Fruit fly (Drosophila melanogaster) whole organism, wandering third instar larva: ENCODE data around the gene CG4613.

Source experiments
- Dfd ChIP-seq: fragments of >200 bp; optimal IDR thresholded peaks from 2 replicates; lab custom pipeline; 2017; ENCODE audit warnings: missing biosample characterization, missing genetic modification characterization
- Hr83 ChIP-seq: fragments of 200-300 bp; sonication (Bioruptor generic); optimal IDR thresholded peaks from 2 replicates; lab custom pipeline; 2016; ENCODE audit warnings: missing biosample characterization, mild to moderate bottlenecking, missing genetic modification characterization, moderate library complexity; ENCODE audit not compliant: poor library complexity, severe bottlenecking
- Jra ChIP-seq: sonication (Bioruptor generic); optimal IDR thresholded peaks from 2 replicates; lab custom pipeline; 2016; ENCODE audit warnings: missing biosample characterization, missing genetic modification characterization
- Myc ChIP-seq: fragments of >200 bp; optimal IDR thresholded peaks from 2 replicates; lab custom pipeline; 2017
- OdsH ChIP-seq: fragments of 200-800 bp; sonication (Bioruptor generic); optimal IDR thresholded peaks from 2 replicates; lab custom pipeline; 2016; ENCODE audit warnings: missing biosample characterization, mild to moderate bottlenecking, missing genetic modification characterization
- br ChIP-seq: fragments of 200-800 bp; sonication (Bioruptor generic); optimal IDR thresholded peaks from 2 replicates; lab custom pipeline; 2016; ENCODE audit warnings: missing biosample characterization, missing genetic modification characterization
- jim ChIP-seq: fragments of 175-275, 200-325 bp; sonication (Bioruptor generic); optimal IDR thresholded peaks from 2 replicates; lab custom pipeline; 2016; ENCODE audit warnings: missing biosample characterization, mild to moderate bottlenecking, missing genetic modification characterization
- lola ChIP-seq: fragments of >200 bp; optimal IDR thresholded peaks from 2 replicates; lab custom pipeline; 2017; ENCODE audit warnings: missing biosample characterization, missing genetic modification characterization
- pan ChIP-seq: fragments of >200 bp; optimal IDR thresholded peaks from 2 replicates; lab custom pipeline; 2017
- psq ChIP-seq: fragments of 200-800 bp; sonication (Bioruptor generic); optimal IDR thresholded peaks from 3 replicates; lab custom pipeline; 2017; ENCODE audit warnings: missing biosample characterization, mild to moderate bottlenecking, missing genetic modification characterization, moderate library complexity
- sv ChIP-seq: fragments of 200-800 bp; sonication (Bioruptor generic); optimal IDR thresholded peaks from 3 replicates; lab custom pipeline; 2016; ENCODE audit warnings: missing biosample characterization, missing genetic modification characterization
- usp ChIP-seq: fragments of >200 bp; optimal IDR thresholded peaks from 2 replicates; lab custom pipeline; 2017; ENCODE audit warnings: missing biosample characterization, missing genetic modification characterization

DNA sequence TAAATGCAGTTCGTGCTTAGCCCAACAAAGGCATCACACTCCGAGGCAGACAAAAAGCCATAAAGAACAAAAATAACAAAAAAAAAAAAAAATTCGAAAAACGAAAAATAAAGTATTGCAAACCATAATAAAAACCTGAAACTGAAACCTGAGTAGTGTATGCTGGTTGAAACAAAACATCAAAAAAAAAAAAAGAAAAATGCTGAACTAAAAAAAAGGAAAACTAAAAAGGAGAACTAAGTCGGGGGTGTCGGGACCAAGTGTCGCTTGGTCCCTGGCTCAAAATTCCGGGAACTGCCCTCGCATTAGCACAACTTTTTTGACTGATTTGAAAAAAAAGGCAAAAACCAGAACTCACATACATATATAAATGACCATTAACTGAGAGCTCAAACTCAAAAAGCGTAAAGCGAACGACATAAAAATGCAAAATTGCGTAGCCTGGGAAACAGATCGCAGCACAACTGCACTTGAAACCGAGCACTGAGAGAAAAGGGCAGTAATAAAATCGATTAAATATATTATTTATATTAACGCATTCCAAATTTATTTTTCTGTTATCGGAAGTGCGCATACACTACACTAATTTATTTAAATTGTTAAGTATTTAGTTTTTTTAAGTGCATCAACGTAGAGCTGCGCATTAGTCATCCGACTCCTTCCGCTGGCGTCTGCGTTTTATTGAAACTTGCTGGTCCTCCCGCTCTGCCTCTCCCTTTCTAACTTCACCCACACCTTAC lies 34.7 kb downstream of the CG4613 start:
- TF ChIP-seq usp (GFP tag; lab: Kevin White, UChicago) = no peak
- TF ChIP-seq Myc (lab: Kevin White, UChicago) = no peak
- TF ChIP-seq Jra (GFP tag; lab: Kevin White, UChicago) = peak; percentile 46
- TF ChIP-seq OdsH (GFP tag; lab: Kevin White, UChicago) = peak; percentile 78
- TF ChIP-seq br = peak; percentile 59
- no peak for TF ChIP-seq sv
- peak; percentile 70 for TF ChIP-seq psq (GFP tag; lab: Kevin White, UChicago)
- no peak for TF ChIP-seq lola (GFP tag; lab: Kevin White, UChicago)
- TF ChIP-seq jim (GFP tag; lab: Kevin White, UChicago) = no peak
- no peak for TF ChIP-seq Dfd (GFP tag; lab: Kevin White, UChicago)
- TF ChIP-seq Hr83 (GFP tag; lab: Kevin White, UChicago) = peak; percentile 45
- TF ChIP-seq pan (lab: Kevin White, UChicago) = no peak
